Fruit fly (Drosophila melanogaster): Measurements from ENCODE around the gene escl.

Gene escl

dm6 chr2L:12040510-12040909 is 49.8 kb downstream of the escl start, which contains the start of gene CG6766 (continued):
- TF ChIP-seq CG2202 (tag; optimal IDR thresholded peaks at IDR 0.05) (no peak), CG8388 (GFP tag; optimal IDR thresholded peaks at IDR 0.05) (no peak), CG2116 (GFP tag; optimal IDR thresholded peaks at IDR 0.05) (peak; percentile 32), CG15479 (GFP tag; optimal IDR thresholded peaks at IDR 0.05) (no peak), CG17829 (tag; optimal IDR thresholded peaks at IDR 0.05) (peak; percentile 4), CG17328 (GFP tag; IDR thresholded peaks at IDR 0.05) (no peak), run (tag; optimal IDR thresholded peaks at IDR 0.05) (no peak), CG10147 (GFP tag; optimal IDR thresholded peaks at IDR 0.05) (no peak), CG30020 (tag; optimal IDR thresholded peaks at IDR 0.05) (peak; percentile 6), so (GFP tag; IDR thresholded peaks at IDR 0.05) (no peak), Sin3A (optimal IDR thresholded peaks at IDR 0.05) (no peak), CG13296 (GFP tag; optimal IDR thresholded peaks at IDR 0.05) (no peak), Deaf1 (tag; optimal IDR thresholded peaks at IDR 0.05) (no peak), CG6689 (GFP tag; IDR thresholded peaks at IDR 0.05) (no peak), gt (GFP tag; IDR thresholded peaks at IDR 0.05) (no peak), CG14860 (GFP tag; IDR thresholded peaks at IDR 0.05; ENCODE audit: partially characterized antibody) (no peak; the same call in 2 of the 3 replicates), CG15696 (tag; optimal IDR thresholded peaks at IDR 0.05) (no peak), CG30403 (GFP tag; optimal IDR thresholded peaks at IDR 0.05) (no peak), E2f1 (GFP tag; IDR thresholded peaks at IDR 0.05) (no peak), mam (GFP tag; optimal IDR thresholded peaks at IDR 0.05) (no peak), Oli (tag; optimal IDR thresholded peaks at IDR 0.05) (no peak), Bteb2 (GFP tag; optimal IDR thresholded peaks at IDR 0.05) (no peak), nerfin-1 (tag; optimal IDR thresholded peaks at IDR 0.05) (peak; percentile 91), CG31365 (tag; optimal IDR thresholded peaks at IDR 0.05) (no peak), jumu (GFP tag; optimal IDR thresholded peaks at IDR 0.05) (no peak), CG4328 (GFP tag; optimal IDR thresholded peaks at IDR 0.05) (no peak), sob (GFP tag; IDR thresholded peaks at IDR 0.05) (no peak), sisA (GFP tag; IDR thresholded peaks at IDR 0.05) (no peak), CG2712 (tag; optimal IDR thresholded peaks at IDR 0.05) (peak; percentile 15), CG10209 (GFP tag; optimal IDR thresholded peaks at IDR 0.05) (no peak), CG8281 (tag; optimal IDR thresholded peaks at IDR 0.05) (no peak), Max (GFP tag; optimal IDR thresholded peaks at IDR 0.05) (no peak), ap (GFP tag; IDR thresholded peaks at IDR 0.05) (no peak), phol (tag; optimal IDR thresholded peaks at IDR 0.05) (peak; percentile 9), CG3995 (GFP tag; optimal IDR thresholded peaks at IDR 0.05) (peak; percentile 2), pros (GFP tag; optimal IDR thresholded peaks at IDR 0.05) (no peak), Aef1 (GFP tag; IDR thresholded peaks at IDR 0.05) (no peak), Bgb (GFP tag; IDR thresholded peaks at IDR 0.05; ENCODE audit: partially characterized antibody) (no peak), zen (tag; optimal IDR thresholded peaks at IDR 0.05) (no peak), pan (optimal IDR thresholded peaks at IDR 0.05) (no peak), pan (GFP tag; optimal IDR thresholded peaks at IDR 0.05 in 1 of 2, IDR thresholded peaks at IDR 0.05 in 1 of 2) (no peak), pita (GFP tag; optimal IDR thresholded peaks at IDR 0.05) (no peak), Hey (tag; optimal IDR thresholded peaks at IDR 0.05) (no peak), CG8478 (optimal IDR thresholded peaks at IDR 0.05) (no peak), CG8290 (GFP tag; optimal IDR thresholded peaks at IDR 0.05) (no peak), CG8290 (tag; optimal IDR thresholded peaks at IDR 0.05) (no peak), dati (GFP tag; IDR thresholded peaks at IDR 0.05) (no peak), grn (GFP tag; optimal IDR thresholded peaks at IDR 0.05) (no peak), crp (GFP tag; optimal IDR thresholded peaks at IDR 0.05) (peak; percentile 6 to 88), Myb (GFP tag; optimal IDR thresholded peaks at IDR 0.05) (peak; percentile 87), Nf-YA (GFP tag; IDR thresholded peaks at IDR 0.05) (no peak), CG7928 (GFP tag; optimal IDR thresholded peaks at IDR 0.05) (no peak), exex (tag; optimal IDR thresholded peaks at IDR 0.05) (no peak)

Measured in whole organism, embryonic.